Worm (Caenorhabditis elegans): ENCODE results near the gene trp-1.

DNA sequence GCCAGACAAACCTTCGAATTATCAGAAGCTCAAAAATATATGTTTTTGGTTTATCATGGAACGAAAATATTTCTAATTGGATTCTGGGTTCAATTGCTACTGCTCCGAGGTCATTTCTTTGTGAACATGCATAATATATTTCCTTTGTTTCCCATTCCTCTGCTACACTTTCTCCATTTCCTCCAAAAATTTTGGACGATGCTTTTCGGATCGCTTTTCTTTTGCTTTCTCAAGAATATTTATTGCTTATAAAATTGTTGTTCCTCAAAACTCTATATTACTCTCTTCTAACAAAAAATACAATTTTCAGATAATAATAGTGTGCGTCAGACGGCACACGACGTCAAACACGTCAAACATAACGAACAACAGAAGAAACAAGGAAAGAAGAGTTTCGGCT is 40.2 kb upstream of the trp-1 start, which contains the start of gene pac-1:
- no peak for TF ChIP-seq him-1 (tag; optimal IDR thresholded peaks at IDR 0.05)
- TF ChIP-seq W03F9.2 (tag; optimal IDR thresholded peaks at IDR 0.05), result no peak
- TF ChIP-seq dao-5 (tag; optimal IDR thresholded peaks at IDR 0.05), result no peak
